Fruit fly (Drosophila melanogaster): ENCODE data around the gene Spn27A.

DNA sequence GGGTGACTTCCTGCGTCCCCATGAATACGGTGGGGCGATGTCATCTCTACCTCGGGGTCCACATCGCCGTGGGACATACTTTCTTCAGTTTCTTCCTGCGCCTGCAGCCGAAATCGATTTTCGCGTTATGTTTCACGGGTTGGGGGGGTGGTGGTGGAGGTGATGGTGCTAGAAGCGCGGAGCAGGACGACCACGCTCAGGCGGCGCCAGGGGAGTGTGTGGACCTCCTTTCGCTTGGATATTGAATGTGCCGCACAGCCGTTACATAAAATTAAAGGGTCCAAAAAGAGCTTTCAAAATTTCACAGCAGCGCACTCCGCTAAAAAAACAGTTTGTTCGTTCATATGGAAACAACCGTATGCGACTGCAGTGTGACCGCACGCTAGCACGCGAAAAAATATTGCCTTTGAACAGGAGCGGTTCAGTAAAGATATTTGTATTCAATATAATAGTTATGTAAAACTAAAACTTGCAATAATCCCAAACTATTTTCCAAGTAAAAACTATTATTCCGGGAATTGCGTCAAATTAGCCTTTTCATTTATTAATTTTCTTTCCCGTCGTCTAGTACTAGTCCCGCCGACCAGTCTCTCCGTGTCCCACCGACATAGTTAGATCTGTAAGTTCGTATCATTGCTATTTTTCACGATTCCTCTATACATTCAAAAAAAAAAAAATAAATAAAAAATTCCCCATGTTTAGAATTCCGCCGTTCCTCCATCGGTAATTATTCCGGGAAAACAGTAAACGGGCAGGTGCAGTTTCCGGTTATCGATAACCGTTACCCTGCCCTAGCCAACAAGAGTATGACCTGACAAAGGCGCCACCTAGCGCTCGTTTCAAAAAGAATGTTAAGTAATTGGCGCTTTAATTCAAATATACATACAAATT is 11.1 kb upstream of the Spn27A start, which contains the start of gene Nhe3:
- TF ChIP-seq CG34367 (tag; optimal IDR thresholded peaks at IDR 0.05) (no peak), EcR (GFP tag; optimal IDR thresholded peaks at IDR 0.05) (no peak), CG13204 (GFP tag; optimal IDR thresholded peaks at IDR 0.05) (no peak)

All from whole organism, pupa.